Fruit fly (Drosophila melanogaster) whole organism, pupa: ENCODE data around the gene CG46270.

Experiments
- CG10348 ChIP-seq: fragments of 200-800 bp; sonication (Bioruptor generic); IDR thresholded peaks from 2 replicates; pipeline ENCODE4 v1.3.6; 2022; ENCODE audit warnings: missing biosample characterization, missing genetic modification characterization
- CG13204 ChIP-seq: fragments of 200-800 bp; sonication (Bioruptor generic); optimal IDR thresholded peaks from 2 replicates; lab custom pipeline; 2018; ENCODE audit warnings: missing biosample characterization, mild to moderate bottlenecking, missing genetic modification characterization, moderate library complexity
- CG14655 ChIP-seq: fragments of 200-800 bp; sonication (Bioruptor generic); optimal IDR thresholded peaks from 3 replicates; lab custom pipeline; 2017; ENCODE audit warnings: mild to moderate bottlenecking, missing biosample characterization, missing genetic modification reagents, missing genetic modification characterization
- CG15710 ChIP-seq: fragments of 200-800 bp; sonication (Bioruptor generic); optimal IDR thresholded peaks from 2 replicates; lab custom pipeline; 2018; ENCODE audit warnings: missing biosample characterization, mild to moderate bottlenecking, missing genetic modification characterization, moderate library complexity
- CG17806 ChIP-seq: fragments of 200-800 bp; sonication (Bioruptor generic); optimal IDR thresholded peaks from 2 replicates; lab custom pipeline; 2018; ENCODE audit warnings: missing biosample characterization, mild to moderate bottlenecking, missing genetic modification characterization, moderate library complexity
- CG32121 ChIP-seq: fragments of 200-800 bp; sonication (Bioruptor generic); IDR thresholded peaks from 2 replicates; pipeline ENCODE4 v1.3.6; 2022; ENCODE audit warnings: missing biosample characterization, missing genetic modification characterization
- CG8159 ChIP-seq: fragments of 200-800 bp; sonication (Bioruptor generic); optimal IDR thresholded peaks from 3 replicates; lab custom pipeline; 2018; ENCODE audit warnings: missing biosample characterization, mild to moderate bottlenecking, missing genetic modification characterization, moderate library complexity
- CG8301 ChIP-seq: fragments of 200-800 bp; sonication (Bioruptor generic); optimal IDR thresholded peaks from 2 replicates; lab custom pipeline; 2018; ENCODE audit warnings: missing biosample characterization, mild to moderate bottlenecking, missing genetic modification characterization
- EcR ChIP-seq: fragments of 200-800 bp; sonication (Bioruptor generic); optimal IDR thresholded peaks from 3 replicates; lab custom pipeline; 2019; ENCODE audit warnings: missing biosample characterization, missing genetic modification characterization, mild to moderate bottlenecking, moderate library complexity, missing genetic modification reagents
- Ets98B ChIP-seq: fragments of 200-800 bp; sonication (Bioruptor generic); IDR thresholded peaks from 2 replicates; pipeline ENCODE4 v1.3.6; 2022; ENCODE audit warnings: missing biosample characterization, missing genetic modification characterization
- Pif1B ChIP-seq: fragments of 200-800 bp; sonication (Bioruptor generic); optimal IDR thresholded peaks from 3 replicates; lab custom pipeline; 2016; ENCODE audit warnings: missing biosample characterization, missing genetic modification characterization
- Snoo ChIP-seq: fragments of 200-800 bp; sonication (Bioruptor generic); optimal IDR thresholded peaks from 3 replicates; lab custom pipeline; 2017; ENCODE audit warnings: missing biosample characterization, mild to moderate bottlenecking, missing genetic modification characterization, inconsistent platforms
- fd96Ca ChIP-seq: fragments of 200-800 bp; sonication (Bioruptor generic); IDR thresholded peaks from 3 replicates; pipeline ENCODE4 v1.3.6; 2022; ENCODE audit warnings: missing biosample characterization, missing genetic modification characterization
- gl ChIP-seq: fragments of 200-800 bp; sonication (Bioruptor generic); optimal IDR thresholded peaks from 2 replicates; lab custom pipeline; 2018; ENCODE audit warnings: missing biosample characterization, mild to moderate bottlenecking, missing genetic modification characterization

DNA sequence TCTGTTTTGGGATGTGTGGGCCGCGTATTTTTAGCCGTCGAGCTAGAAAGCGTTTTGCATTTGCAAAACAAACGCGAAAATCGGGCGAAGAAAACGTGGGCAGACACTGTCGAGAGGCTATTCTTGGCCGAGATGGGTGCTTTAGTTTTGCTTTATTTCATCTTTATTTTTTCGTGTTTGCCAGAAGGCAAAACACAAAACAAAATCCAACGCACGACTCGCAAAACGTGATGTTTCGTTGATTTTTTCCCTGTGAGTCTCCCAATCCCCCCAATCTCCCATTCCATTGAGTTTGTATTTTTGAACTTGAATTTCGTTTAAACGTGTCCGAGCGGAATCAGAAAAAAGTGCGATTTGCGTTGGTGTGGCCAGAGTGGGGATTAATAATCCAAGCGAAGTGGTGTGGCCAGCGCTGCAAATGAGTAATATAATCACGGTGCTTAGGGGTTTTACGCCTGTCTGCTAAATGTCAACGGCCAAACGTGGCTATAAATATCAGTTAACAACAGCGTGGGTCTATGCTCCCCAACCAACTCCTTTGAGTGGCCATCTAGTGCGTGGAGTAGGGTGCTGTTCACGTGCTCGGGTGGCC is 38.3 kb downstream of the CG46270 start:
- TF ChIP-seq CG8301 (tag; lab: Kevin White, UChicago) (no peak), CG32121 (GFP tag; lab: Robert Waterston, UW) (peak; percentile 50), CG13204 (GFP tag; lab: Kevin White, UChicago) (no peak), CG15710 (tag; lab: Kevin White, UChicago) (no peak), Snoo (tag; lab: Kevin White, UChicago) (no peak), Pif1B (GFP tag; lab: Kevin White, UChicago) (no peak), fd96Ca (GFP tag; lab: Robert Waterston, UW) (no peak), Ets98B (GFP tag; lab: Robert Waterston, UW) (no peak; the same call in 1 of the 2 replicates), EcR (peak; percentile 4), CG10348 (no peak), CG14655 (GFP tag; lab: Kevin White, UChicago) (no peak), gl (no peak), CG17806 (tag; lab: Kevin White, UChicago) (no peak), CG8159 (tag; lab: Kevin White, UChicago) (no peak)
